Fruit fly (Drosophila melanogaster) whole organism, embryonic: ENCODE results near the gene ebd1.

Experiments
- ATbp ChIP-seq: fragments of 200-800 bp; sonication (Bioruptor generic); optimal IDR thresholded peaks from 2 replicates; lab custom pipeline; 2017; ENCODE audit warnings: missing biosample characterization, mild to moderate bottlenecking, missing genetic modification characterization, missing genetic modification reagents
- Atf3 ChIP-seq: fragments of 200-800 bp; sonication (Bioruptor generic); optimal IDR thresholded peaks from 3 replicates; lab custom pipeline; 2016; ENCODE audit warnings: missing biosample characterization, missing genetic modification characterization
- Awh ChIP-seq: fragments of 200-800 bp; sonication (Bioruptor generic); IDR thresholded peaks from 2 replicates; pipeline ENCODE4, ENCODE4 v1.3.6; 2022; ENCODE audit warnings: missing biosample characterization, missing genetic modification characterization
- C15 ChIP-seq: fragments of 200-800 bp; sonication (Bioruptor generic); IDR thresholded peaks from 3 replicates; pipeline ENCODE4 v1.3.6; 2022; ENCODE audit warnings: missing biosample characterization, missing genetic modification characterization
- CG10543 ChIP-seq: fragments of 200-800 bp; sonication (Bioruptor generic); optimal IDR thresholded peaks from 3 replicates; lab custom pipeline; 2017; ENCODE audit warnings: missing biosample characterization, mild to moderate bottlenecking, missing genetic modification characterization, moderate library complexity
- CG11093 ChIP-seq: fragments of 200-800 bp; sonication (Bioruptor generic); IDR thresholded peaks from 3 replicates; pipeline ENCODE4 v1.3.6; 2022; ENCODE audit warnings: missing biosample characterization, missing genetic modification characterization
- CG11696 ChIP-seq: fragments of 200-800 bp; sonication (Bioruptor generic); IDR thresholded peaks from 2 replicates; pipeline ENCODE4 v1.3.6; 2022; ENCODE audit warnings: missing biosample characterization, missing genetic modification characterization
- CG12104 ChIP-seq: fragments of 200-800 bp; sonication (Bioruptor generic); optimal IDR thresholded peaks from 3 replicates; lab custom pipeline; 2016; ENCODE audit warnings: missing biosample characterization, missing genetic modification characterization
- CG12769 ChIP-seq: fragments of 200-800 bp; sonication (Bioruptor generic); optimal IDR thresholded peaks from 2 replicates; lab custom pipeline; 2019; ENCODE audit warnings: missing biosample characterization, mild to moderate bottlenecking, missing genetic modification characterization, moderate library complexity
- CG14860 ChIP-seq: fragments of 200-800 bp; sonication (Bioruptor generic); IDR thresholded peaks from 3 replicates; pipeline ENCODE4 v1.3.6; 2022; ENCODE audit warnings: missing biosample characterization, missing genetic modification characterization; ENCODE audit not compliant: partially characterized antibody
- CG31365 ChIP-seq: fragments of 200-800 bp; sonication (Bioruptor generic); optimal IDR thresholded peaks from 2 replicates; lab custom pipeline; 2018; ENCODE audit warnings: missing biosample characterization, mild to moderate bottlenecking, missing genetic modification characterization
- CG32772 ChIP-seq: fragments of 200-800 bp; sonication (Bioruptor generic); IDR thresholded peaks from 2 replicates; pipeline ENCODE4 v1.3.6; 2022; ENCODE audit warnings: missing biosample characterization, missing genetic modification characterization
- CG33213 ChIP-seq: fragments of 200-800 bp; sonication (Bioruptor generic); optimal IDR thresholded peaks from 3 replicates; lab custom pipeline; 2016; ENCODE audit warnings: missing biosample characterization, missing genetic modification characterization
- CG33557 ChIP-seq: fragments of 200-800 bp; sonication (Bioruptor generic); optimal IDR thresholded peaks from 2 replicates; lab custom pipeline; 2019; ENCODE audit warnings: missing biosample characterization, mild to moderate bottlenecking, missing genetic modification characterization, moderate library complexity
- CG8290 ChIP-seq, 3 experiments: fragments of 200-800 bp; sonication (Bioruptor generic); optimal IDR thresholded peaks; 2 replicates each; lab custom pipeline; 2016 to 2019; ENCODE audit warnings: missing biosample characterization in 3 of 3, missing genetic modification characterization in 3 of 3, mild to moderate bottlenecking in 2 of 3, moderate library complexity in 1 of 3
- CG9437 ChIP-seq: fragments of 200-800 bp; sonication (Bioruptor generic); optimal IDR thresholded peaks from 2 replicates; lab custom pipeline; 2018; ENCODE audit warnings: missing biosample characterization, mild to moderate bottlenecking, missing genetic modification characterization
- CG9876 ChIP-seq: fragments of 200-800 bp; sonication (Bioruptor generic); optimal IDR thresholded peaks from 2 replicates; lab custom pipeline; 2016; ENCODE audit warnings: missing biosample characterization, missing genetic modification characterization
- Dp ChIP-seq: fragments of 200-800 bp; sonication (Bioruptor generic); optimal IDR thresholded peaks from 2 replicates; lab custom pipeline; 2018; ENCODE audit warnings: missing biosample characterization, mild to moderate bottlenecking, missing genetic modification characterization, moderate library complexity
- H2.0 ChIP-seq: fragments of 200-800 bp; sonication (Bioruptor generic); IDR thresholded peaks from 2 replicates; pipeline ENCODE4 v1.3.6; 2022; ENCODE audit warnings: missing biosample characterization, missing genetic modification characterization
- HLH54F ChIP-seq: fragments of 200-800 bp; sonication (Bioruptor generic); optimal IDR thresholded peaks from 3 replicates; lab custom pipeline; 2016; ENCODE audit warnings: missing biosample characterization, missing genetic modification characterization
- HmgZ ChIP-seq: fragments of 200-800 bp; sonication (Bioruptor generic); optimal IDR thresholded peaks from 2 replicates; lab custom pipeline; 2018; ENCODE audit warnings: missing biosample characterization, mild to moderate bottlenecking, missing genetic modification characterization
- Hr78 ChIP-seq, 2 experiments: fragments of 200-800 bp in 1 of 2; fragments of >200 bp in 1 of 2; sonication (Bioruptor generic) in 1 of 2; optimal IDR thresholded peaks; 2 replicates each; lab custom pipeline; 2017 to 2019; ENCODE audit warnings: missing biosample characterization in 2 of 2, missing genetic modification characterization in 2 of 2, mild to moderate bottlenecking in 1 of 2, moderate library complexity in 1 of 2
- Lhr ChIP-seq: fragments of 200-800 bp; sonication (Bioruptor generic); optimal IDR thresholded peaks from 3 replicates; lab custom pipeline; 2017; ENCODE audit warnings: mild to moderate bottlenecking, missing biosample characterization, missing genetic modification reagents, missing genetic modification characterization
- NC2β ChIP-seq: fragments of 200-800 bp; sonication (Bioruptor generic); optimal IDR thresholded peaks from 2 replicates; lab custom pipeline; 2016; ENCODE audit warnings: missing biosample characterization, missing genetic modification characterization
- Nf-YC ChIP-seq: fragments of 200-800 bp; optimal IDR thresholded peaks from 3 replicates; lab custom pipeline; 2019; ENCODE audit warnings: missing biosample characterization, mild to moderate bottlenecking, missing genetic modification characterization, moderate library complexity
- PHDP ChIP-seq: fragments of 200-800 bp; sonication (Bioruptor generic); optimal IDR thresholded peaks from 3 replicates; lab custom pipeline; 2018; ENCODE audit warnings: missing biosample characterization, mild to moderate bottlenecking, missing genetic modification characterization, moderate library complexity
- Vsx1 ChIP-seq: fragments of 200-800 bp; sonication (Bioruptor generic); optimal IDR thresholded peaks from 2 replicates; lab custom pipeline; 2017; ENCODE audit warnings: missing biosample characterization, mild to moderate bottlenecking, missing genetic modification characterization, missing genetic modification reagents
- amos ChIP-seq: fragments of 200-800 bp; sonication (Bioruptor generic); IDR thresholded peaks from 2 replicates; pipeline ENCODE4 v1.3.6; 2022; ENCODE audit warnings: missing biosample characterization, missing genetic modification characterization; ENCODE audit not compliant: partially characterized antibody
- bbx ChIP-seq: fragments of 200-800 bp; sonication (Bioruptor generic); IDR thresholded peaks from 2 replicates; pipeline ENCODE4 v1.3.6; 2022; ENCODE audit warnings: missing biosample characterization, missing genetic modification characterization; ENCODE audit not compliant: partially characterized antibody
- en ChIP-seq: fragments of 200-800 bp; sonication (Bioruptor generic); optimal IDR thresholded peaks from 2 replicates; lab custom pipeline; 2016; ENCODE audit warnings: missing biosample characterization, missing genetic modification characterization
- fd102C ChIP-seq: fragments of 200-800 bp; sonication (Bioruptor generic); optimal IDR thresholded peaks from 2 replicates; lab custom pipeline; 2018; ENCODE audit warnings: missing biosample characterization, mild to moderate bottlenecking, missing genetic modification characterization, moderate library complexity
- fd64A ChIP-seq: fragments of 200-800 bp; sonication (Bioruptor generic); optimal IDR thresholded peaks from 3 replicates; lab custom pipeline; 2018; ENCODE audit warnings: missing biosample characterization, mild to moderate bottlenecking, missing genetic modification characterization
- gfzf ChIP-seq: fragments of 200-800 bp; sonication (Bioruptor generic); optimal IDR thresholded peaks from 2 replicates; lab custom pipeline; 2016; ENCODE audit warnings: missing biosample characterization, mild to moderate bottlenecking, missing genetic modification characterization, moderate library complexity
- gsb ChIP-seq: fragments of 200-800 bp; sonication (Bioruptor generic); IDR thresholded peaks from 2 replicates; pipeline ENCODE4 v1.3.6; 2022; ENCODE audit warnings: missing biosample characterization, missing genetic modification characterization
- lab ChIP-seq: fragments of 200-800 bp; sonication (Bioruptor generic); optimal IDR thresholded peaks from 3 replicates; lab custom pipeline; 2017; ENCODE audit warnings: missing biosample characterization, missing genetic modification characterization, mild to moderate bottlenecking, moderate library complexity, missing genetic modification reagents
- lov ChIP-seq, 2 experiments: fragments of 200-800 bp in 1 of 2; fragments of >200 bp in 1 of 2; sonication (Bioruptor generic) in 1 of 2; IDR thresholded peaks in 1 of 2; optimal IDR thresholded peaks in 1 of 2; 2 replicates in 1 of 2; 3 replicates in 1 of 2; pipeline versions ENCODE4 v1.3.6 to Lab custom; 2017 to 2022; ENCODE audit warnings: missing biosample characterization in 1 of 2, missing genetic modification characterization in 1 of 2
- nau ChIP-seq: fragments of 200-800 bp; sonication (Bioruptor generic); optimal IDR thresholded peaks from 3 replicates; lab custom pipeline; 2017; ENCODE audit warnings: missing biosample characterization, mild to moderate bottlenecking, missing genetic modification characterization, missing genetic modification reagents
- onecut ChIP-seq: fragments of 200-800 bp; sonication (Bioruptor generic); IDR thresholded peaks from 2 replicates; pipeline ENCODE4 v1.3.6; 2022; ENCODE audit warnings: missing biosample characterization, missing genetic modification characterization
- org-1 ChIP-seq: fragments of 200-800 bp; sonication (Bioruptor generic); optimal IDR thresholded peaks from 2 replicates; lab custom pipeline; 2017; ENCODE audit warnings: missing biosample characterization, missing genetic modification characterization
- prd ChIP-seq, 3 experiments: fragments of >200 bp in 2 of 3; fragments of 200-800 bp in 1 of 3; sonication (Bioruptor generic) in 1 of 3; optimal IDR thresholded peaks in 2 of 3; IDR thresholded peaks in 1 of 3; 2 replicates in 2 of 3; 3 replicates in 1 of 3; pipeline versions ENCODE4 v1.3.6 to Lab custom; 2017 to 2022; ENCODE audit warnings: missing biosample characterization in 1 of 3, missing genetic modification characterization in 1 of 3
- sr ChIP-seq: fragments of 200-800 bp; sonication (Bioruptor generic); IDR thresholded peaks from 3 replicates; pipeline ENCODE4 v1.3.6; 2022; ENCODE audit warnings: missing biosample characterization, missing genetic modification characterization
- sug ChIP-seq: fragments of 200-800 bp; optimal IDR thresholded peaks from 2 replicates; lab custom pipeline; 2019; ENCODE audit warnings: missing biosample characterization, mild to moderate bottlenecking, missing genetic modification characterization, moderate library complexity
- tll ChIP-seq, 2 experiments: fragments of 200-800 bp in 1 of 2; fragments of >200 bp in 1 of 2; sonication (Bioruptor generic) in 1 of 2; optimal IDR thresholded peaks; 2 replicates each; lab custom pipeline; 2017 to 2019; ENCODE audit warnings: missing biosample characterization in 2 of 2, missing genetic modification characterization in 2 of 2, mild to moderate bottlenecking in 1 of 2, moderate library complexity in 1 of 2
- twi ChIP-seq: fragments of 200-800 bp; optimal IDR thresholded peaks from 2 replicates; lab custom pipeline; 2019; ENCODE audit warnings: missing biosample characterization, mild to moderate bottlenecking, missing genetic modification characterization, moderate library complexity
- zfh2 ChIP-seq: fragments of 200-800 bp; sonication (Bioruptor generic); optimal IDR thresholded peaks from 2 replicates; lab custom pipeline; 2016; ENCODE audit warnings: missing biosample characterization, missing genetic modification characterization

ebd1 gene

DNA sequence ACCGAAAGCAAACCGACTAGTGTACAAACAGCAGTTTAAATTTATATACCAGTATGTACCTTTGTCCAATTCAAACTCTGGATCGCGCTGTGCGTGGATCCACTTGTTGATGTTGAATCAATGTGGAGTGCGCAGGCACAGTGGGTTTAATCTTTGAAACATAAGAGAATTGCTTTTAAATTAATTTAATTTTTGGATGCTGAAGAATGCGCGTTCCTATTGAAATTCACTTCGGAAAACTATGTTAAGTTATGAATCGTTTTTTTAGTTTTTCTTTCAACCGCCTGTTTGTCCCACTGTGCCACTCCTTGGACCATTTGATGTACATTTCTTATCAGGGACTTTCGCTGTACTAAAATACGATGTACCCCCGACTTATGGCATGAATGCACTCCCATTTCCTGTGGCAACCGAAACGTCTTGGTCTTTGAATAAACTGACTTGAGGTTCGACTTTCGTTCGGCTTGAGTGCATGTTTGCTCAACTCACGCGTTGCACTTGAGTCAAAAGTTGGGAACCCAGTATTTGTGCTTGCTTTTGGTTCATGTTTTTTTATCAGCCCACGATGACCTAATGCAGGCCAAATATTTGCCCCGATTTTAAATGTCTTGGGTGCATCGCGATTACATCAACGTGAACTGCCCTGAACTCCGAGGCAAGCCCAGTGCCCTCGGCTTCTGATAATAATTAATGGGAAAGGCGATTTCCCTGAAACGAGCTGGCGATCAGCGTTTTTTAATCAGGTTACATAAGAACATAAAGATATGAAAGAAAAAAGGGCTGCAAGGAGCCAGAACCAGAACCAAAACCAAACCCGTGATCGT, 39.4 kb upstream of the ebd1 start (continued):
- no peak for TF ChIP-seq sug (tag; lab: Kevin White, UChicago)
- no peak for TF ChIP-seq lov (optimal IDR thresholded peaks at IDR 0.05; lab: Kevin White, UChicago)
- TF ChIP-seq lov (GFP tag; IDR thresholded peaks at IDR 0.05; lab: Robert Waterston, UW): peak; percentile 98
- peak; percentile 91 for TF ChIP-seq Atf3 (GFP tag; lab: Kevin White, UChicago)
- TF ChIP-seq zfh2: peak; percentile 41
- 0 out of 2 replicates have a peak, but pooled peaks have one; percentile 8 for TF ChIP-seq gsb (GFP tag; lab: Robert Waterston, UW)
- TF ChIP-seq lab (GFP tag; lab: Kevin White, UChicago): peak; percentile 80
- peak; percentile 89 for TF ChIP-seq nau (GFP tag; lab: Kevin White, UChicago)
- TF ChIP-seq prd (optimal IDR thresholded peaks at IDR 0.05; lab: Kevin White, UChicago): no peak
- TF ChIP-seq prd (GFP tag; IDR thresholded peaks at IDR 0.05; lab: Robert Waterston, UW): peak; percentile 98
- TF ChIP-seq CG31365: peak; percentile 59
- peak; percentile 92 for TF ChIP-seq twi (tag; lab: Kevin White, UChicago)
- TF ChIP-seq C15 (GFP tag; lab: Robert Waterston, UW): peak; percentile 74; the same call in 1 of the 3 replicates
- TF ChIP-seq amos: no peak
- peak; percentile 87 for TF ChIP-seq CG11093 (GFP tag; lab: Robert Waterston, UW)
- peak; percentile 99 for TF ChIP-seq CG33557
- no peak for TF ChIP-seq Dp
- TF ChIP-seq CG11696: peak; percentile 88
- peak; percentile 80 for TF ChIP-seq CG9437 (GFP tag; lab: Kevin White, UChicago)
- TF ChIP-seq fd102C (GFP tag; lab: Kevin White, UChicago): peak; percentile 95
- 0 out of 3 replicates have a peak, but pooled peaks have one; percentile 39 for TF ChIP-seq CG14860 (GFP tag; lab: Robert Waterston, UW)
- peak; percentile 95 for TF ChIP-seq en (GFP tag; lab: Kevin White, UChicago)
- peak; percentile 95 for TF ChIP-seq CG32772 (GFP tag; lab: Robert Waterston, UW)
- peak; percentile 76 for TF ChIP-seq CG9876 (GFP tag; lab: Kevin White, UChicago)
- no peak for TF ChIP-seq gfzf (GFP tag; lab: Kevin White, UChicago)
- no peak for TF ChIP-seq bbx (GFP tag; lab: Robert Waterston, UW)
- TF ChIP-seq CG8290 (GFP tag; optimal IDR thresholded peaks at IDR 0.05; lab: Kevin White, UChicago): peak; percentile 98
- TF ChIP-seq CG8290 (tag; optimal IDR thresholded peaks at IDR 0.05; lab: Kevin White, UChicago): peak; percentile 49 to 90
- peak; percentile 92 for TF ChIP-seq H2.0 (GFP tag; lab: Robert Waterston, UW)
- TF ChIP-seq ATbp (GFP tag; lab: Kevin White, UChicago): peak; percentile 94
- TF ChIP-seq HmgZ: peak; percentile 65
- peak in 1 of 2 experiments; percentile 59 for TF ChIP-seq tll (GFP tag; optimal IDR thresholded peaks at IDR 0.05; lab: Kevin White, UChicago)
- peak; percentile 92 for TF ChIP-seq onecut (GFP tag; lab: Robert Waterston, UW)
- TF ChIP-seq PHDP (tag; lab: Kevin White, UChicago): peak; percentile 90
- TF ChIP-seq fd64A (GFP tag; lab: Kevin White, UChicago): peak; percentile 89
- peak; percentile 68 for TF ChIP-seq HLH54F (GFP tag; lab: Kevin White, UChicago)
- peak; percentile 35 for TF ChIP-seq Nf-YC (tag; lab: Kevin White, UChicago)
- TF ChIP-seq CG33213 (GFP tag; lab: Kevin White, UChicago): peak; percentile 95
- TF ChIP-seq org-1: peak; percentile 94
- TF ChIP-seq Hr78 (GFP tag; optimal IDR thresholded peaks at IDR 0.05; lab: Kevin White, UChicago): peak in 1 of 2 experiments; percentile 83
- peak; percentile 92 for TF ChIP-seq Vsx1
- TF ChIP-seq CG10543 (GFP tag; lab: Kevin White, UChicago): peak; percentile 54
- TF ChIP-seq NC2β (GFP tag; lab: Kevin White, UChicago): peak; percentile 97
- peak; percentile 89 for TF ChIP-seq CG12104 (GFP tag; lab: Kevin White, UChicago)
- peak; percentile 79 for TF ChIP-seq sr (GFP tag; lab: Robert Waterston, UW)
- peak; percentile 95 for TF ChIP-seq Lhr (GFP tag; lab: Kevin White, UChicago)
- peak; percentile 97 for TF ChIP-seq Awh (GFP tag; lab: Robert Waterston, UW)
- peak; percentile 58 for TF ChIP-seq CG12769
